Worm (Caenorhabditis elegans) whole organism, L4 larva: Measurements from ENCODE around the gene npr-21.

ENCODE experiments used
- F10B5.3 ChIP-seq: sonication (generic microtip); optimal IDR thresholded peaks from 2 replicates; lab custom pipeline; 2016; ENCODE audit warnings: mild to moderate bottlenecking, missing genetic modification characterization, missing compliant biosample characterization
- F26F4.8 ChIP-seq: fragments of 200-800 bp; sonication (Bioruptor generic); conservative IDR thresholded peaks from 2 replicates; pipeline ENCODE4 v1.3.6; 2022; ENCODE audit warnings: missing genetic modification characterization, missing compliant biosample characterization
- R02D3.7 ChIP-seq: fragments of 150-350 bp; sonication (generic microtip); optimal IDR thresholded peaks from 3 replicates; lab custom pipeline; 2014; ENCODE audit warnings: missing biosample characterization, missing genetic modification characterization
- T26A8.4 ChIP-seq: fragments of 200-800 bp; sonication (Bioruptor generic); IDR thresholded peaks from 2 replicates; pipeline ENCODE4 v1.3.6; 2022; ENCODE audit warnings: missing genetic modification characterization, missing compliant biosample characterization
- Y75B8A.6 ChIP-seq: fragments of 200-800 bp; sonication (Bioruptor generic); IDR thresholded peaks from 2 replicates; pipeline ENCODE4 v1.3.6; 2022; ENCODE audit warnings: missing genetic modification reagents, missing genetic modification characterization, missing compliant biosample characterization
- aha-1 ChIP-seq: fragments of 150-350 bp; peaks from one replicate; lab custom pipeline; 2014; ENCODE audit warnings: missing biosample characterization, missing genetic modification characterization
- arid-1 ChIP-seq: fragments of 200-800 bp; sonication (Bioruptor generic); conservative IDR thresholded peaks from 2 replicates; pipeline ENCODE4 v1.3.6; 2022; ENCODE audit warnings: missing genetic modification reagents, missing genetic modification characterization, missing compliant biosample characterization
- attf-4 ChIP-seq: sonication (generic microtip); optimal IDR thresholded peaks from 3 replicates; lab custom pipeline; 2017; ENCODE audit warnings: missing biosample characterization, missing genetic modification characterization
- ceh-32 ChIP-seq: sonication (generic microtip); optimal IDR thresholded peaks from 2 replicates; lab custom pipeline; 2016; ENCODE audit warnings: mild to moderate bottlenecking, missing genetic modification characterization, missing compliant biosample characterization; ENCODE audit not compliant: poor library complexity
- ceh-44 ChIP-seq: fragments of 200-800 bp; sonication (Bioruptor generic); IDR thresholded peaks from 2 replicates; pipeline ENCODE4 v1.3.6; 2022; ENCODE audit warnings: missing genetic modification reagents, missing genetic modification characterization, missing compliant biosample characterization
- ceh-82 ChIP-seq: sonication (generic microtip); optimal IDR thresholded peaks from 2 replicates; lab custom pipeline; 2017; ENCODE audit warnings: missing biosample characterization, missing genetic modification characterization
- daf-12 ChIP-seq: fragments of 150-350 bp; optimal IDR thresholded peaks from 2 replicates; lab custom pipeline; 2014; ENCODE audit warnings: missing biosample characterization, missing genetic modification reagents, missing genetic modification characterization
- daf-16 ChIP-seq, 3 experiments: sonication (generic microtip); optimal IDR thresholded peaks; 2 replicates each; lab custom pipeline; 2016 to 2017; ENCODE audit warnings: missing genetic modification characterization in 3 of 3, missing genetic modification reagents in 3 of 3, mild to moderate bottlenecking in 2 of 3, missing compliant biosample characterization in 2 of 3, missing biosample characterization in 1 of 3, moderate library complexity in 1 of 3
- daf-19 ChIP-seq: fragments of 200-800 bp; sonication (Bioruptor generic); conservative IDR thresholded peaks from 2 replicates; pipeline ENCODE4 v1.3.6; 2022; ENCODE audit warnings: missing genetic modification characterization, missing compliant biosample characterization
- dmd-6 ChIP-seq: fragments of 200-800 bp; sonication (Bioruptor generic); IDR thresholded peaks from 2 replicates; pipeline ENCODE4 v1.3.6; 2022; ENCODE audit warnings: missing genetic modification reagents, missing genetic modification characterization, missing compliant biosample characterization
- dve-1 ChIP-seq: sonication (generic microtip); optimal IDR thresholded peaks from 2 replicates; lab custom pipeline; 2017; ENCODE audit warnings: antibody characterized with exemption, mild to moderate bottlenecking, missing genetic modification characterization, missing compliant biosample characterization; ENCODE audit not compliant: insufficient read depth
- egl-27 ChIP-seq: sonication (generic microtip); optimal IDR thresholded peaks from 3 replicates; lab custom pipeline; 2017; ENCODE audit warnings: missing biosample characterization, missing genetic modification reagents, missing genetic modification characterization
- hif-1 ChIP-seq, 2 experiments: sonication (generic microtip); optimal IDR thresholded peaks; 2 replicates each; lab custom pipeline; 2016 to 2017; ENCODE audit warnings: missing compliant biosample characterization in 2 of 2, missing genetic modification characterization in 2 of 2, missing genetic modification reagents in 2 of 2, missing genotype in 2 of 2, mild to moderate bottlenecking in 1 of 2
- hlh-11 ChIP-seq: fragments of 200-800 bp; sonication (Bioruptor generic); optimal IDR thresholded peaks from 2 replicates; lab custom pipeline; 2018; ENCODE audit warnings: mild to moderate bottlenecking, missing genetic modification characterization, missing compliant biosample characterization
- hlh-30 ChIP-seq: sonication (generic microtip); optimal IDR thresholded peaks from 2 replicates; lab custom pipeline; 2017; ENCODE audit warnings: antibody characterized with exemption, mild to moderate bottlenecking, missing genetic modification characterization, missing compliant biosample characterization; ENCODE audit not compliant: insufficient read depth
- jun-1 ChIP-seq: fragments of 150-350 bp; optimal IDR thresholded peaks from 2 replicates; lab custom pipeline; 2014; ENCODE audit warnings: missing biosample characterization, missing genetic modification reagents, missing genetic modification characterization
- lin-1 ChIP-seq: fragments of 200-800 bp; sonication (Bioruptor generic); IDR thresholded peaks from 2 replicates; pipeline ENCODE4 v1.3.6; 2022; ENCODE audit warnings: missing genetic modification reagents, missing genetic modification characterization, missing compliant biosample characterization
- lin-13 ChIP-seq: fragments of 150-350 bp; optimal IDR thresholded peaks from 2 replicates; lab custom pipeline; 2014; ENCODE audit warnings: missing biosample characterization, missing genetic modification reagents, missing genetic modification characterization
- lsy-2 ChIP-seq, 2 experiments: fragments of 150-350 bp in 1 of 2; sonication (generic microtip) in 1 of 2; optimal IDR thresholded peaks; 2 replicates each; lab custom pipeline; 2014 to 2017; ENCODE audit warnings: missing biosample characterization in 2 of 2, missing genetic modification characterization in 2 of 2
- madf-9 ChIP-seq: fragments of 200-800 bp; sonication (Bioruptor generic); conservative IDR thresholded peaks from 2 replicates; pipeline ENCODE4 v1.3.6; 2022; ENCODE audit warnings: missing genetic modification reagents, missing genetic modification characterization, missing compliant biosample characterization
- mep-1 ChIP-seq: fragments of 150-350 bp; sonication (generic microtip); optimal IDR thresholded peaks from 3 replicates; lab custom pipeline; 2014; ENCODE audit warnings: missing biosample characterization, missing genetic modification characterization
- nhr-102 ChIP-seq: sonication (generic microtip); optimal IDR thresholded peaks from 2 replicates; lab custom pipeline; 2016; ENCODE audit warnings: mild to moderate bottlenecking, missing genetic modification characterization, moderate library complexity, missing compliant biosample characterization
- nhr-25 ChIP-seq: sonication (generic microtip); optimal IDR thresholded peaks from 2 replicates; lab custom pipeline; 2017; ENCODE audit warnings: missing genetic modification characterization, mild to moderate bottlenecking, missing compliant biosample characterization, antibody characterized with exemption, moderate library complexity, borderline replicate concordance; ENCODE audit not compliant: insufficient read depth
- nhr-28 ChIP-seq: fragments of 150-350 bp; optimal IDR thresholded peaks from 2 replicates; lab custom pipeline; 2014; ENCODE audit warnings: missing biosample characterization, missing genetic modification characterization
- nhr-41 ChIP-seq: fragments of 200-800 bp; sonication (Bioruptor generic); IDR thresholded peaks from 2 replicates; pipeline ENCODE4 v1.3.6; 2022; ENCODE audit warnings: missing genetic modification reagents, missing genetic modification characterization, missing compliant biosample characterization
- nhr-42 ChIP-seq: fragments of 200-800 bp; sonication (Bioruptor generic); IDR thresholded peaks from 2 replicates; pipeline ENCODE4 v1.3.6; 2022; ENCODE audit warnings: missing genetic modification characterization, missing compliant biosample characterization
- nhr-48 ChIP-seq: sonication (generic microtip); optimal IDR thresholded peaks from 2 replicates; lab custom pipeline; 2016; ENCODE audit warnings: mild to moderate bottlenecking, missing genetic modification characterization, missing compliant biosample characterization
- nhr-6 ChIP-seq: fragments of 150-350 bp; optimal IDR thresholded peaks from 2 replicates; lab custom pipeline; 2014; ENCODE audit warnings: missing biosample characterization, missing genetic modification characterization
- nhr-77 ChIP-seq: fragments of 150-350 bp; optimal IDR thresholded peaks from 2 replicates; lab custom pipeline; 2014; ENCODE audit warnings: missing biosample characterization, missing genetic modification characterization
- php-3 ChIP-seq: fragments of 200-800 bp; sonication (Bioruptor generic); IDR thresholded peaks from 2 replicates; pipeline ENCODE4 v1.3.6; 2022; ENCODE audit warnings: missing genetic modification reagents, missing genetic modification characterization, missing compliant biosample characterization
- pqm-1 ChIP-seq: sonication (generic microtip); optimal IDR thresholded peaks from 2 replicates; lab custom pipeline; 2017; ENCODE audit warnings: missing biosample characterization, missing genetic modification characterization
- saeg-2 ChIP-seq: fragments of 200-800 bp; sonication (Bioruptor generic); IDR thresholded peaks from 2 replicates; pipeline ENCODE4 v1.3.6; 2022; ENCODE audit warnings: missing genetic modification reagents, missing genetic modification characterization, missing compliant biosample characterization
- sdz-12 ChIP-seq: fragments of 200-800 bp; sonication (Bioruptor generic); optimal IDR thresholded peaks from 2 replicates; lab custom pipeline; 2018; ENCODE audit warnings: mild to moderate bottlenecking, missing genetic modification characterization, missing compliant biosample characterization
- set-16 ChIP-seq: fragments of 200-800 bp; sonication (Bioruptor generic); IDR thresholded peaks from 2 replicates; pipeline ENCODE4 v1.3.6; 2022; ENCODE audit warnings: missing genetic modification reagents, missing genetic modification characterization, missing compliant biosample characterization
- spr-3 ChIP-seq: fragments of 200-800 bp; sonication (Bioruptor generic); optimal IDR thresholded peaks from 2 replicates; lab custom pipeline; 2018; ENCODE audit warnings: mild to moderate bottlenecking, missing genetic modification characterization, missing compliant biosample characterization
- unc-39 ChIP-seq: sonication (generic microtip); optimal IDR thresholded peaks from 2 replicates; lab custom pipeline; 2017; ENCODE audit warnings: missing biosample characterization, missing genetic modification characterization
- unc-62 ChIP-seq, 3 experiments: fragments of 150-350 bp in 1 of 3; sonication (generic microtip); optimal IDR thresholded peaks in 2 of 3; peaks in 1 of 3; 1 replicate in 1 of 3; 2 replicates in 2 of 3; lab custom pipeline; 2014 to 2017; ENCODE audit warnings: missing biosample characterization in 3 of 3, missing genetic modification characterization in 3 of 3, missing genetic modification reagents in 3 of 3, missing genotype in 1 of 3
- zfp-2 ChIP-seq: sonication (generic microtip); optimal IDR thresholded peaks from 2 replicates; lab custom pipeline; 2016; ENCODE audit warnings: mild to moderate bottlenecking, missing genetic modification characterization, missing compliant biosample characterization
- zfp-3 ChIP-seq: fragments of 200-800 bp; sonication (Bioruptor generic); conservative IDR thresholded peaks from 2 replicates; pipeline ENCODE4 v1.3.6; 2022; ENCODE audit warnings: missing genetic modification reagents, missing genetic modification characterization, missing compliant biosample characterization
- zip-11 ChIP-seq: fragments of 200-800 bp; sonication (Bioruptor generic); IDR thresholded peaks from 2 replicates; pipeline ENCODE4 v1.3.6; 2022; ENCODE audit warnings: missing genetic modification characterization, missing compliant biosample characterization

Gene npr-21

DNA sequence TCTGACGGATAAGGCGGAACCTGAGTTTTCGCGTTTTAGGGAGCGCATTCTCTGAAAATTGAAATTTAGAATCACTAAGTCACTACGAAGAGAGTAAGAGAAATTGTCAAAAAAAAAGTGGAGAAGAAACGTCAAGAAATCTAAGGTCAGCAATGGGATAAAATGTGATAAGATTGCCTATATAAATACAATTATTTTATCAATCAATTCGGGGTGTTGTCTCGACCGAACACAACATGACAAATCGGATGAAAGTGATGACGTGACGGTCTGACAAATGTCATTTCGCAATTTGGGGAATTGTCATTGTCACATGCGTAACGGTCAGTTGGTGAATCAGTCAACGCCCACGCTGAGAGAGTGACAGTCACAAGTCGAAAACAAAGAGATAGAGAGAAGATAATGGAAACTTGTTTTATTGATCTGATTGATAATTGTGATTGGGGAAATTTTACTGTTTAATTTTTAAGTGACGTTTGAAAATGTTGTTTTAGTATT, 19.7 kb downstream of the npr-21 start, which contains the start of gene cnp-3 (continued):
- TF ChIP-seq R02D3.7 (tag; lab: Kevin White, UChicago) (no peak), nhr-48 (tag; lab: Kevin White, UChicago) (peak; percentile 5), hif-1 (tag; optimal IDR thresholded peaks at IDR 0.05; lab: Kevin White, UChicago) (peak in 1 of 2 experiments; percentile 18), jun-1 (no peak), daf-19 (GFP tag; lab: Robert Waterston, UW) (no peak), zfp-2 (tag; lab: Kevin White, UChicago) (no peak), hlh-11 (tag; lab: Kevin White, UChicago) (peak; percentile 81), unc-39 (tag; lab: Kevin White, UChicago) (no peak), T26A8.4 (GFP tag; lab: Robert Waterston, UW) (no peak), dve-1 (tag; lab: Kevin White, UChicago) (peak; percentile 60)

DNA sequence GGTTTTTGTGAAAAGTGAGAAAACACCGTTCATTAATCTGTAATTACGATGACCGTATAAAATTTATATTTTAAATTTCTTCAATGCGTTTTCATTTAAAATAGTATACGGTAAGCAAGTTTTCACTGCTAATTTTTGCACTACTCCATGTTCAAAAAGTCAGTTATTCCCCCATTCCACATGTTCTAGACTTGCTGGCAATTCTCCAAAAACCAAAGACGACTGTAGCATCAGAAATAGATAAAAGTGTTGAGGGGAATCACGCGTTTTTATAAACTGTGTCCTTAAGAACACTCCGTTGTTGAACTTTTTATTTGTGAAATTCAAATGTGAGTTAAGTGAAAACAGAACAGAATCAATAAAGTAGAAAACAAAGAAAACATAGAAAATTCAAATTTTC, 22.1 kb downstream of the npr-21 start:
- no peak for TF ChIP-seq spr-3 (GFP tag; lab: Kevin White, UChicago)
- no peak for TF ChIP-seq daf-16 (GFP tag; optimal IDR thresholded peaks at IDR 0.05; lab: Kevin White, UChicago)
- peak; percentile 73 for TF ChIP-seq daf-16 (tag; optimal IDR thresholded peaks at IDR 0.05; lab: Kevin White, UChicago)
- no peak for TF ChIP-seq F26F4.8
- TF ChIP-seq zfp-3 (GFP tag; lab: Robert Waterston, UW), result 0 out of 2 replicates have a peak, but pooled peaks have one; percentile 35
- TF ChIP-seq ceh-32 (tag; lab: Kevin White, UChicago), result no peak
- TF ChIP-seq saeg-2 (GFP tag; lab: Robert Waterston, UW), result no peak
- no peak for TF ChIP-seq nhr-25 (tag; lab: Kevin White, UChicago)
- TF ChIP-seq dve-1 (tag; lab: Kevin White, UChicago), result peak; percentile 85
- peak; percentile 56 for TF ChIP-seq nhr-77 (tag; lab: Kevin White, UChicago)
- peak; percentile 59 for TF ChIP-seq nhr-28
- TF ChIP-seq madf-9 (GFP tag; lab: Robert Waterston, UW), result no peak
- no peak for TF ChIP-seq Y75B8A.6
- TF ChIP-seq lin-13, result no peak
- TF ChIP-seq egl-27 (tag; lab: Kevin White, UChicago), result no peak
- 0 out of 2 replicates have a peak, but pooled peaks have one; percentile 10 for TF ChIP-seq lin-1 (GFP tag; lab: Robert Waterston, UW)
- TF ChIP-seq sdz-12 (GFP tag; lab: Kevin White, UChicago), result no peak
- peak in 1 of 2 experiments; percentile 75 for TF ChIP-seq unc-62 (GFP tag; optimal IDR thresholded peaks at IDR 0.05 in 1 of 2; lab: Kevin White, UChicago)
- TF ChIP-seq unc-62 (tag; optimal IDR thresholded peaks at IDR 0.05; lab: Kevin White, UChicago), result no peak
- TF ChIP-seq pqm-1 (tag; lab: Kevin White, UChicago), result peak; percentile 34
- TF ChIP-seq F10B5.3 (tag; lab: Kevin White, UChicago), result no peak
- peak; percentile 70 for TF ChIP-seq mep-1 (tag; lab: Kevin White, UChicago)
- TF ChIP-seq daf-19 (GFP tag; lab: Robert Waterston, UW), result no peak
- TF ChIP-seq php-3, result 0 out of 2 replicates have a peak, but pooled peaks have one; percentile 0
- TF ChIP-seq aha-1 (tag; lab: Kevin White, UChicago), result peak; percentile 98
- no peak for TF ChIP-seq set-16 (GFP tag; lab: Robert Waterston, UW)
- TF ChIP-seq hif-1 (tag; optimal IDR thresholded peaks at IDR 0.05; lab: Kevin White, UChicago), result no peak
- no peak for TF ChIP-seq attf-4 (tag; lab: Kevin White, UChicago)
- peak; percentile 52 for TF ChIP-seq hlh-30 (tag; lab: Kevin White, UChicago)
- TF ChIP-seq ceh-44, result no peak
- no peak for TF ChIP-seq nhr-41
- no peak for TF ChIP-seq arid-1 (GFP tag; lab: Robert Waterston, UW)
- peak; percentile 41 for TF ChIP-seq hlh-11 (tag; lab: Kevin White, UChicago)
- TF ChIP-seq zip-11 (GFP tag; lab: Robert Waterston, UW), result no peak
- TF ChIP-seq daf-12 (tag; lab: Kevin White, UChicago), result no peak
- no peak for TF ChIP-seq nhr-6
- TF ChIP-seq lsy-2 (tag; optimal IDR thresholded peaks at IDR 0.05; lab: Kevin White, UChicago), result peak in 1 of 2 experiments; percentile 47
- no peak for TF ChIP-seq ceh-82 (tag; lab: Kevin White, UChicago)
- peak; percentile 37; the same call in 1 of the 2 replicates for TF ChIP-seq dmd-6 (GFP tag; lab: Robert Waterston, UW)
- no peak for TF ChIP-seq nhr-42 (GFP tag; lab: Robert Waterston, UW)
- TF ChIP-seq nhr-102 (tag; lab: Kevin White, UChicago), result peak; percentile 37
